Worm (Caenorhabditis elegans) whole organism, L1 larva: ENCODE data around the gene rab-28.
"Not testable (repeated sequence)": the region's sequence is repeated elsewhere in the genome, so short reads cannot be mapped to it uniquely, and the experiment has no call there.

Experiments used
- C04F5.9 ChIP-seq: sonication (generic microtip); optimal IDR thresholded peaks from 2 replicates; lab custom pipeline; 2016; ENCODE audit warnings: missing genetic modification characterization, missing compliant biosample characterization
- ceh-88 ChIP-seq: fragments of 200-800 bp; sonication (Bioruptor generic); IDR thresholded peaks from 2 replicates; pipeline ENCODE4 v1.3.6; 2022; ENCODE audit warnings: missing genetic modification characterization, missing compliant biosample characterization
- ceh-90 ChIP-seq: sonication (generic microtip); optimal IDR thresholded peaks from 2 replicates; lab custom pipeline; 2016; ENCODE audit warnings: missing genetic modification characterization, missing compliant biosample characterization
- dpl-1 ChIP-seq, 3 experiments: fragments of 150-350 bp in 2 of 3; sonication (generic microtip) in 1 of 3; optimal IDR thresholded peaks; 2 replicates each; lab custom pipeline; 2014 to 2017; ENCODE audit warnings: missing biosample characterization in 3 of 3, missing genetic modification characterization in 3 of 3, missing genetic modification reagents in 3 of 3
- hpl-2 ChIP-seq: fragments of 150-350 bp; optimal IDR thresholded peaks from 2 replicates; lab custom pipeline; 2014; ENCODE audit warnings: missing biosample characterization, missing genetic modification reagents, missing genetic modification characterization
- jun-1 ChIP-seq: fragments of 150-350 bp; optimal IDR thresholded peaks from 2 replicates; lab custom pipeline; 2014; ENCODE audit warnings: missing biosample characterization, missing genetic modification reagents, missing genetic modification characterization
- lin-15B ChIP-seq: fragments of 150-350 bp; sonication (generic microtip); optimal IDR thresholded peaks from 3 replicates; lab custom pipeline; 2014; ENCODE audit warnings: missing biosample characterization, missing genetic modification characterization
- lir-3 ChIP-seq: sonication (generic microtip); optimal IDR thresholded peaks from 2 replicates; lab custom pipeline; 2016; ENCODE audit warnings: mild to moderate bottlenecking, missing genetic modification characterization, moderate library complexity, missing compliant biosample characterization; ENCODE audit not compliant: poor library complexity
- lsy-2 ChIP-seq, 2 experiments: fragments of 150-350 bp; optimal IDR thresholded peaks; 2 replicates each; lab custom pipeline; 2014; ENCODE audit warnings: missing biosample characterization in 2 of 2, missing genetic modification characterization in 2 of 2
- unc-62 ChIP-seq: fragments of 150-350 bp; optimal IDR thresholded peaks from 2 replicates; lab custom pipeline; 2014; ENCODE audit warnings: missing biosample characterization, missing genetic modification reagents, missing genetic modification characterization

ce11 chrIV:9194524-9194923 is 49.3 kb downstream of the rab-28 start, which contains the start of gene C46C2.7:
- TF ChIP-seq dpl-1 (GFP tag; optimal IDR thresholded peaks at IDR 0.05; lab: Kevin White, UChicago); C04F5.9 (tag; lab: Kevin White, UChicago); unc-62 (GFP tag; lab: Kevin White, UChicago); jun-1 (tag; lab: Kevin White, UChicago); ceh-90 (tag; lab: Kevin White, UChicago); ceh-88 (GFP tag; lab: Robert Waterston, UW); lin-15B (tag; lab: Kevin White, UChicago); lir-3; hpl-2 (GFP tag; lab: Kevin White, UChicago): not testable (repeated sequence)
- peak in 1 of 2 experiments; percentile 19 for TF ChIP-seq lsy-2 (tag; optimal IDR thresholded peaks at IDR 0.05; lab: Kevin White, UChicago)
